Worm (Caenorhabditis elegans): ENCODE measurements around the gene K02D10.4.
A peak's percentile ranks its signal among the peaks of the same experiment; 100 is the strongest.

The K02D10.4 gene

ce11 chrIII:8733237-8733636 lies 46.6 kb downstream of the K02D10.4 start (continued):
- TF ChIP-seq nhr-237 (tag; optimal IDR thresholded peaks at IDR 0.05) (no peak), tlp-1 (tag; optimal IDR thresholded peaks at IDR 0.05) (no peak), fkh-8 (tag; optimal IDR thresholded peaks at IDR 0.05) (no peak), nhr-71 (tag; optimal IDR thresholded peaks at IDR 0.05) (peak; percentile 13), nhr-19 (GFP tag; conservative IDR thresholded peaks at IDR 0.05) (peak; percentile 51), nhr-47 (tag; optimal IDR thresholded peaks at IDR 0.05) (no peak), egl-27 (tag; optimal IDR thresholded peaks at IDR 0.05) (no peak), lin-14 (GFP tag; optimal IDR thresholded peaks at IDR 0.05) (peak; percentile 43), lin-35 (GFP tag; optimal IDR thresholded peaks at IDR 0.05) (peak in 1 of 2 experiments; percentile 68), elt-3 (tag; optimal IDR thresholded peaks at IDR 0.05) (peak in 4 of 6 experiments; percentile 1 to 95 (median 32)), hlh-4 (tag; optimal IDR thresholded peaks at IDR 0.05) (no peak), sptf-1 (tag; optimal IDR thresholded peaks at IDR 0.05) (no peak), unc-130 (tag; optimal IDR thresholded peaks at IDR 0.05) (no peak), unc-62 (GFP tag; optimal IDR thresholded peaks at IDR 0.05) (no peak), skn-1 (tag; optimal IDR thresholded peaks at IDR 0.05) (no peak), rnt-1 (tag; optimal IDR thresholded peaks at IDR 0.05) (no peak), dpl-1 (GFP tag; optimal IDR thresholded peaks at IDR 0.05) (no peak), ceh-88 (GFP tag; IDR thresholded peaks at IDR 0.05) (no peak), lsy-2 (tag; optimal IDR thresholded peaks at IDR 0.05) (no peak), alr-1 (tag; optimal IDR thresholded peaks at IDR 0.05; ENCODE audit: borderline replicate concordance) (no peak), egl-13 (tag; optimal IDR thresholded peaks at IDR 0.05) (no peak), mep-1 (tag; optimal IDR thresholded peaks at IDR 0.05) (no peak), swsn-7 (tag; optimal IDR thresholded peaks at IDR 0.05) (no peak)

DNA sequence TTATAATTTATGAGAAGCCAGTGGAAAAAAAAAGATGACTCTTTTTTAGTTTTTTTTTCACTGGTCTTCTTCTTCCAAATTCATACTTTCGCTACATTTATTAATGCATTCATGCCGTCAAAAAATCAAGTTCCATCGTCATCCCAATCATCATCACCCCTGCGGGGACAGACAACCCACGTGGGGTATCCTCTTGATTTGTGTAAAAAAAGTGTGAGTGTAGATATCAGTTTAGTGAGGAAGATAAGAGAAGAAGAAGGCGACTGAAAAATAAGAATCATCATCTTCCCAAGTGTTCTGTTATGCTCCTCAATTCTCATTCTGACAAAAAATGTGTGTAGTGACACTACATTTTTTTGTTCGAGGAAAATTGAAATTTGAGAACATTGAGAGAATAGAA lies 47.8 kb downstream of the K02D10.4 start:
- TF ChIP-seq mdl-1 (tag; optimal IDR thresholded peaks at IDR 0.05), result peak in 1 of 2 experiments; percentile 54
- TF ChIP-seq egl-27 (tag; optimal IDR thresholded peaks at IDR 0.05), result no peak
- peak; percentile 36 for TF ChIP-seq blmp-1 (tag; optimal IDR thresholded peaks at IDR 0.05)
- TF ChIP-seq lin-13 (GFP tag; optimal IDR thresholded peaks at IDR 0.05), result no peak
- peak; percentile 45 for TF ChIP-seq nhr-71 (tag; optimal IDR thresholded peaks at IDR 0.05)
- peak in 1 of 6 experiments; percentile 54 for TF ChIP-seq elt-3 (tag; optimal IDR thresholded peaks at IDR 0.05)
- TF ChIP-seq lin-35 (GFP tag; optimal IDR thresholded peaks at IDR 0.05), result peak in 1 of 2 experiments; percentile 40
- peak; percentile 12 for TF ChIP-seq nhr-90 (tag; optimal IDR thresholded peaks at IDR 0.05; ENCODE audit: poor library complexity)
- peak; percentile 50 for TF ChIP-seq lin-14 (GFP tag; optimal IDR thresholded peaks at IDR 0.05)
- TF ChIP-seq snu-23 (GFP tag; optimal IDR thresholded peaks at IDR 0.05), result peak; percentile 30
- TF ChIP-seq pqm-1 (tag; optimal IDR thresholded peaks at IDR 0.05), result no peak
- no peak for TF ChIP-seq fkh-8 (tag; optimal IDR thresholded peaks at IDR 0.05)
- TF ChIP-seq C16A3.4 (tag; optimal IDR thresholded peaks at IDR 0.05), result no peak

DNA sequence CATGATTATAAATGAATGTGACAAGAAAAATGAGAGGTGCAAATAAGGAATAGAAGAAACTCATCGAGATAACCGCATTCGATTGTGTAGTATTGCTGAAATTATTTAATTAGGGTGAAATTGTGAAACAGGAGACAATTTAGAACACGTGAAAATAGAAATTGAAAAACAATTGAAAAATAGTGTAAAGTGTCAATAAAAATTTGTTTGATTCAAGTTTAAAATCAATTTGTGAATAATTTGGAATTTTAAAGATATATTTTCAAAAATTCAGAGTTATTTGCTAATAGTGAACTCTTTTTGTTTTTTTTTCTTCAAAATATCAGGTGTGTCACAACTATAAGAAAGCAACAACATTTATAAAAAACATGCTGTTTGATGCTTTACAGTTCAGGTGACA lies 48.5 kb downstream of the K02D10.4 start, which contains the start of gene ZK370.4:
ZK370.4 (minus strand) TSS at position 101 of the 400 bp plus-strand sequence.
- TF ChIP-seq efl-1 (optimal IDR thresholded peaks at IDR 0.05) (no peak), efl-1 (GFP tag; optimal IDR thresholded peaks at IDR 0.05 in 1 of 2) (peak in 1 of 2 experiments; percentile 57), swsn-7 (tag; optimal IDR thresholded peaks at IDR 0.05) (no peak)
